Fruit fly (Drosophila melanogaster) whole organism, embryonic: ENCODE data around the gene CG18095.
A peak's percentile ranks its signal among the peaks of the same experiment; 100 is the strongest.

Source experiments
- B-H1 ChIP-seq: fragments of 200-800 bp; sonication (Bioruptor generic); IDR thresholded peaks from 3 replicates; pipeline ENCODE4 v1.3.6; 2022; ENCODE audit warnings: missing biosample characterization, missing genetic modification characterization
- CG10543 ChIP-seq: fragments of 200-800 bp; sonication (Bioruptor generic); optimal IDR thresholded peaks from 3 replicates; lab custom pipeline; 2017; ENCODE audit warnings: missing biosample characterization, mild to moderate bottlenecking, missing genetic modification characterization, moderate library complexity
- CG11456 ChIP-seq: fragments of 200-800 bp; sonication (Bioruptor generic); IDR thresholded peaks from 3 replicates; pipeline ENCODE4 v1.3.6; 2022; ENCODE audit warnings: missing biosample characterization, missing genetic modification characterization
- CG11695 ChIP-seq: fragments of 200-800 bp; sonication (Bioruptor generic); IDR thresholded peaks from 3 replicates; pipeline ENCODE4 v1.3.6; 2022; ENCODE audit warnings: missing biosample characterization, missing genetic modification characterization
- CG13894 ChIP-seq: fragments of 200-800 bp; sonication (Bioruptor generic); optimal IDR thresholded peaks from 3 replicates; lab custom pipeline; 2018; ENCODE audit warnings: missing biosample characterization, mild to moderate bottlenecking, missing genetic modification characterization, moderate library complexity
- CG16815 ChIP-seq: fragments of 200-800 bp; sonication (Bioruptor generic); optimal IDR thresholded peaks from 3 replicates; lab custom pipeline; 2017; ENCODE audit warnings: missing biosample characterization, mild to moderate bottlenecking, missing genetic modification characterization
- CG16863 ChIP-seq: fragments of 200-800 bp; sonication (Bioruptor generic); optimal IDR thresholded peaks from 3 replicates; lab custom pipeline; 2016; ENCODE audit warnings: missing biosample characterization, missing genetic modification characterization
- CG17186 ChIP-seq: fragments of 200-800 bp; sonication (Bioruptor generic); optimal IDR thresholded peaks from 3 replicates; lab custom pipeline; 2017; ENCODE audit warnings: missing biosample characterization, missing genetic modification reagents, missing genetic modification characterization
- CG17361 ChIP-seq: fragments of 200-800 bp; sonication (Bioruptor generic); IDR thresholded peaks from 3 replicates; pipeline ENCODE4 v1.3.6; 2022; ENCODE audit warnings: missing biosample characterization, missing genetic modification characterization
- CG1792 ChIP-seq: fragments of 200-800 bp; sonication (Bioruptor generic); optimal IDR thresholded peaks from 2 replicates; lab custom pipeline; 2016; ENCODE audit warnings: missing biosample characterization, missing genetic modification characterization
- CG18262 ChIP-seq: fragments of 200-800 bp; optimal IDR thresholded peaks from 3 replicates; lab custom pipeline; 2019; ENCODE audit warnings: missing biosample characterization, mild to moderate bottlenecking, missing genetic modification characterization, moderate library complexity
- CG2202 ChIP-seq: fragments of 200-800 bp; sonication (Bioruptor generic); optimal IDR thresholded peaks from 2 replicates; lab custom pipeline; 2018; ENCODE audit warnings: missing biosample characterization, mild to moderate bottlenecking, missing genetic modification characterization
- CG31365 ChIP-seq: fragments of 200-800 bp; sonication (Bioruptor generic); optimal IDR thresholded peaks from 2 replicates; lab custom pipeline; 2018; ENCODE audit warnings: missing biosample characterization, mild to moderate bottlenecking, missing genetic modification characterization
- CG32532 ChIP-seq: fragments of 200-800 bp; sonication (Bioruptor generic); IDR thresholded peaks from 2 replicates; pipeline ENCODE4 v1.3.6; 2022; ENCODE audit warnings: missing biosample characterization, missing genetic modification characterization
- CG32772 ChIP-seq: fragments of 200-800 bp; sonication (Bioruptor generic); IDR thresholded peaks from 2 replicates; pipeline ENCODE4 v1.3.6; 2022; ENCODE audit warnings: missing biosample characterization, missing genetic modification characterization
- CG3281 ChIP-seq: fragments of 200-800 bp; sonication (Bioruptor generic); optimal IDR thresholded peaks from 3 replicates; lab custom pipeline; 2017; ENCODE audit warnings: missing biosample characterization, mild to moderate bottlenecking, missing genetic modification characterization
- CG33557 ChIP-seq: fragments of 200-800 bp; sonication (Bioruptor generic); optimal IDR thresholded peaks from 2 replicates; lab custom pipeline; 2019; ENCODE audit warnings: missing biosample characterization, mild to moderate bottlenecking, missing genetic modification characterization, moderate library complexity
- CG3838 ChIP-seq: fragments of 200-800 bp; sonication (Bioruptor generic); optimal IDR thresholded peaks from 3 replicates; lab custom pipeline; 2016; ENCODE audit warnings: missing biosample characterization, missing genetic modification characterization
- CG4282 ChIP-seq: fragments of 200-800 bp; sonication (Bioruptor generic); optimal IDR thresholded peaks from 2 replicates; lab custom pipeline; 2016; ENCODE audit warnings: missing biosample characterization, missing genetic modification characterization
- CG5953 ChIP-seq: fragments of 200-800 bp; sonication (Bioruptor generic); IDR thresholded peaks from 2 replicates; pipeline ENCODE4 v1.3.6; 2022; ENCODE audit warnings: missing biosample characterization, missing genetic modification characterization
- CG6791 ChIP-seq: fragments of 200-800 bp; sonication (Bioruptor generic); IDR thresholded peaks from 3 replicates; pipeline ENCODE4 v1.3.6; 2022; ENCODE audit warnings: missing biosample characterization, missing genetic modification characterization; ENCODE audit not compliant: partially characterized antibody
- CG7271 ChIP-seq: fragments of 200-800 bp; sonication (Bioruptor generic); optimal IDR thresholded peaks from 2 replicates; lab custom pipeline; 2018; ENCODE audit warnings: missing biosample characterization, mild to moderate bottlenecking, missing genetic modification characterization, moderate library complexity
- CG7556 ChIP-seq: fragments of 200-800 bp; sonication (Bioruptor generic); optimal IDR thresholded peaks from 2 replicates; lab custom pipeline; 2017; ENCODE audit warnings: missing biosample characterization, mild to moderate bottlenecking, missing genetic modification characterization
- CG8388 ChIP-seq: fragments of 200-800 bp; sonication (Bioruptor generic); optimal IDR thresholded peaks from 2 replicates; lab custom pipeline; 2019; ENCODE audit warnings: missing biosample characterization, mild to moderate bottlenecking, missing genetic modification characterization, moderate library complexity
- CG8924 ChIP-seq: fragments of 200-800 bp; optimal IDR thresholded peaks from 3 replicates; lab custom pipeline; 2019; ENCODE audit warnings: missing biosample characterization, mild to moderate bottlenecking, missing genetic modification characterization, moderate library complexity
- CG9437 ChIP-seq: fragments of 200-800 bp; sonication (Bioruptor generic); optimal IDR thresholded peaks from 2 replicates; lab custom pipeline; 2018; ENCODE audit warnings: missing biosample characterization, mild to moderate bottlenecking, missing genetic modification characterization
- CG9932 ChIP-seq: fragments of 200-800 bp; sonication (Bioruptor generic); IDR thresholded peaks from 2 replicates; pipeline ENCODE4 v1.3.6; 2022; ENCODE audit warnings: missing biosample characterization, missing genetic modification characterization
- CTCF ChIP-seq: fragments of 200-800 bp; sonication (Bioruptor generic); optimal IDR thresholded peaks from 2 replicates; lab custom pipeline; 2017; ENCODE audit warnings: missing biosample characterization, mild to moderate bottlenecking, missing genetic modification characterization, moderate library complexity
- CrebB ChIP-seq: fragments of 200-800 bp; sonication (Bioruptor generic); optimal IDR thresholded peaks from 3 replicates; lab custom pipeline; 2018; ENCODE audit warnings: missing biosample characterization, mild to moderate bottlenecking, missing genetic modification characterization
- Dad ChIP-seq: fragments of 200-800 bp; sonication (Bioruptor generic); optimal IDR thresholded peaks from 3 replicates; lab custom pipeline; 2016; ENCODE audit warnings: missing biosample characterization, missing genetic modification characterization
- Fer2 ChIP-seq: fragments of 200-800 bp; sonication (Bioruptor generic); optimal IDR thresholded peaks from 2 replicates; lab custom pipeline; 2018; ENCODE audit warnings: missing biosample characterization, mild to moderate bottlenecking, missing genetic modification characterization, moderate library complexity
- HmgD ChIP-seq: fragments of 200-800 bp; sonication (Bioruptor generic); optimal IDR thresholded peaks from 3 replicates; lab custom pipeline; 2016; ENCODE audit warnings: missing biosample characterization, missing genetic modification characterization
- HmgZ ChIP-seq: fragments of 200-800 bp; sonication (Bioruptor generic); optimal IDR thresholded peaks from 2 replicates; lab custom pipeline; 2018; ENCODE audit warnings: missing biosample characterization, mild to moderate bottlenecking, missing genetic modification characterization
- Hmr ChIP-seq: fragments of 200-800 bp; sonication (Bioruptor generic); optimal IDR thresholded peaks from 3 replicates; lab custom pipeline; 2017; ENCODE audit warnings: mild to moderate bottlenecking, missing biosample characterization, missing genetic modification reagents, missing genetic modification characterization
- Kr ChIP-seq: fragments of 200-800 bp; sonication (Bioruptor generic); optimal IDR thresholded peaks from 2 replicates; lab custom pipeline; 2017; ENCODE audit warnings: missing biosample characterization, mild to moderate bottlenecking, missing genetic modification characterization
- Poxn ChIP-seq: fragments of 200-800 bp; sonication (Bioruptor generic); IDR thresholded peaks from 2 replicates; pipeline ENCODE4 v1.3.6; 2022; ENCODE audit warnings: missing biosample characterization, missing genetic modification characterization
- Sox102F ChIP-seq: fragments of 200-800 bp; sonication (Bioruptor generic); optimal IDR thresholded peaks from 2 replicates; lab custom pipeline; 2018; ENCODE audit warnings: missing biosample characterization, mild to moderate bottlenecking, missing genetic modification characterization, moderate library complexity
- bbx ChIP-seq: fragments of 200-800 bp; sonication (Bioruptor generic); IDR thresholded peaks from 2 replicates; pipeline ENCODE4 v1.3.6; 2022; ENCODE audit warnings: missing biosample characterization, missing genetic modification characterization; ENCODE audit not compliant: partially characterized antibody
- bigmax ChIP-seq: fragments of 200-800 bp; sonication (Bioruptor generic); optimal IDR thresholded peaks from 2 replicates; lab custom pipeline; 2018; ENCODE audit warnings: missing biosample characterization, mild to moderate bottlenecking, missing genetic modification characterization
- bsh ChIP-seq, 2 experiments: fragments of 200-800 bp; sonication (Bioruptor generic); optimal IDR thresholded peaks; 2 replicates each; lab custom pipeline; 2017 to 2018; ENCODE audit warnings: mild to moderate bottlenecking in 2 of 2, missing biosample characterization in 2 of 2, missing genetic modification characterization in 2 of 2, moderate library complexity in 1 of 2
- eve ChIP-seq, 2 experiments: fragments of >200 bp; optimal IDR thresholded peaks; 2 replicates each; lab custom pipeline; 2017; ENCODE audit warnings: missing biosample characterization in 2 of 2, missing genetic modification characterization in 2 of 2
- grau ChIP-seq: fragments of 200-800 bp; optimal IDR thresholded peaks from 3 replicates; lab custom pipeline; 2019; ENCODE audit warnings: missing biosample characterization, mild to moderate bottlenecking, missing genetic modification characterization, moderate library complexity
- gsb-n ChIP-seq: fragments of 200-800 bp; sonication (Bioruptor generic); optimal IDR thresholded peaks from 3 replicates; lab custom pipeline; 2018; ENCODE audit warnings: missing biosample characterization, mild to moderate bottlenecking, missing genetic modification characterization
- gt ChIP-seq: fragments of 200-800 bp; sonication (Bioruptor generic); IDR thresholded peaks from 2 replicates; pipeline ENCODE4 v1.3.6; 2022; ENCODE audit warnings: missing biosample characterization, missing genetic modification characterization
- kni ChIP-seq: fragments of 200-800 bp; sonication (Bioruptor generic); optimal IDR thresholded peaks from 3 replicates; lab custom pipeline; 2017; ENCODE audit warnings: mild to moderate bottlenecking, missing biosample characterization, missing genetic modification reagents, missing genetic modification characterization
- pb ChIP-seq: fragments of 200-800 bp; sonication (Bioruptor generic); optimal IDR thresholded peaks from 3 replicates; lab custom pipeline; 2016; ENCODE audit warnings: missing biosample characterization, missing genetic modification characterization
- psq ChIP-seq: fragments of 200-800 bp; sonication (Bioruptor generic); optimal IDR thresholded peaks from 2 replicates; lab custom pipeline; 2017; ENCODE audit warnings: missing biosample characterization, missing genetic modification characterization
- sd ChIP-seq: fragments of 200-800 bp; sonication (Bioruptor generic); optimal IDR thresholded peaks from 3 replicates; lab custom pipeline; 2018; ENCODE audit warnings: missing biosample characterization, mild to moderate bottlenecking, missing genetic modification characterization, moderate library complexity
- sob ChIP-seq: fragments of 200-800 bp; sonication (Bioruptor generic); IDR thresholded peaks from 2 replicates; pipeline ENCODE4 v1.3.6; 2022; ENCODE audit warnings: missing biosample characterization, missing genetic modification characterization
- unc-4 ChIP-seq: fragments of 200-800 bp; sonication (Bioruptor generic); IDR thresholded peaks from 2 replicates; pipeline ENCODE4 v1.3.6; 2022; ENCODE audit warnings: missing biosample characterization, missing genetic modification characterization; ENCODE audit not compliant: partially characterized antibody

CG18095 gene

dm6 chr2L:14011591-14012303 is 19.6 kb downstream of the CG18095 start (continued):
- no peak for TF ChIP-seq HmgD (GFP tag; lab: Kevin White, UChicago)
- TF ChIP-seq CG16863 (GFP tag; lab: Kevin White, UChicago), result no peak
- no peak for TF ChIP-seq CG32772 (GFP tag; lab: Robert Waterston, UW)
- no peak for TF ChIP-seq CG7556 (GFP tag; lab: Kevin White, UChicago)
- no peak for TF ChIP-seq CG8924 (tag; lab: Kevin White, UChicago)
- TF ChIP-seq CG9932 (GFP tag; lab: Robert Waterston, UW), result peak; percentile 76
- TF ChIP-seq CG3838 (GFP tag; lab: Kevin White, UChicago), result no peak
- TF ChIP-seq CG31365, result no peak
- TF ChIP-seq CrebB (tag; lab: Kevin White, UChicago), result no peak
- peak; percentile 64 for TF ChIP-seq sob (GFP tag; lab: Robert Waterston, UW)
- TF ChIP-seq CG2202 (tag; lab: Kevin White, UChicago), result no peak
- TF ChIP-seq HmgZ, result peak; percentile 26
- TF ChIP-seq kni (GFP tag; lab: Kevin White, UChicago), result no peak
- no peak for TF ChIP-seq Kr (GFP tag; lab: Kevin White, UChicago)
- no peak for TF ChIP-seq Dad
- no peak for TF ChIP-seq psq
- TF ChIP-seq CG4282 (GFP tag; lab: Kevin White, UChicago), result no peak
- peak; percentile 80 for TF ChIP-seq CG32532
- TF ChIP-seq CG10543 (GFP tag; lab: Kevin White, UChicago), result no peak
- no peak for TF ChIP-seq bigmax (GFP tag; lab: Kevin White, UChicago)
- no peak for TF ChIP-seq CG17361 (GFP tag; lab: Robert Waterston, UW)
- peak; percentile 45 for TF ChIP-seq CG3281 (GFP tag; lab: Kevin White, UChicago)
- no peak for TF ChIP-seq CG1792 (GFP tag; lab: Kevin White, UChicago)
- peak; percentile 69; the same call in 2 of the 3 replicates for TF ChIP-seq CG6791
- TF ChIP-seq pb, result no peak
- peak; percentile 83 for TF ChIP-seq CTCF (GFP tag; lab: Kevin White, UChicago)
- TF ChIP-seq CG17186 (GFP tag; lab: Kevin White, UChicago), result no peak
- peak; percentile 53 for TF ChIP-seq CG13894 (tag; lab: Kevin White, UChicago)
- TF ChIP-seq CG11456, result peak; percentile 83
- no peak for TF ChIP-seq eve (GFP tag; optimal IDR thresholded peaks at IDR 0.05; lab: Kevin White, UChicago)
- TF ChIP-seq CG7271 (tag; lab: Kevin White, UChicago), result no peak
- TF ChIP-seq gt (GFP tag; lab: Robert Waterston, UW), result no peak
- peak; percentile 39 for TF ChIP-seq Hmr (GFP tag; lab: Kevin White, UChicago)
- 0 out of 2 replicates have a peak, but pooled peaks have one; percentile 13 for TF ChIP-seq bbx (GFP tag; lab: Robert Waterston, UW)
- TF ChIP-seq unc-4 (GFP tag; lab: Robert Waterston, UW), result no peak
- TF ChIP-seq CG33557 (GFP tag; lab: Kevin White, UChicago), result no peak
- TF ChIP-seq bsh (GFP tag; optimal IDR thresholded peaks at IDR 0.05; lab: Kevin White, UChicago), result peak in 1 of 2 experiments; percentile 50
- TF ChIP-seq grau, result no peak
- no peak for TF ChIP-seq gsb-n (tag; lab: Kevin White, UChicago)
- TF ChIP-seq Sox102F (GFP tag; lab: Kevin White, UChicago), result peak; percentile 17
- peak; percentile 50; the same call in 1 of the 3 replicates for TF ChIP-seq CG11695 (GFP tag; lab: Robert Waterston, UW)
- peak; percentile 19; the same call in 1 of the 3 replicates for TF ChIP-seq B-H1 (GFP tag; lab: Robert Waterston, UW)
- no peak for TF ChIP-seq Fer2 (tag; lab: Kevin White, UChicago)
- no peak for TF ChIP-seq CG5953 (GFP tag; lab: Robert Waterston, UW)
- no peak for TF ChIP-seq sd (tag; lab: Kevin White, UChicago)
- peak; percentile 100 for TF ChIP-seq CG8388
- no peak for TF ChIP-seq Poxn (GFP tag; lab: Robert Waterston, UW)
- no peak for TF ChIP-seq CG9437
- TF ChIP-seq CG16815 (GFP tag; lab: Kevin White, UChicago), result no peak
- TF ChIP-seq CG18262 (tag; lab: Kevin White, UChicago), result no peak
